Worm (Caenorhabditis elegans): ENCODE measurements around the gene skat-1.

ce11 chrIII:8981847-8982479 lies 14.6 kb downstream of the skat-1 start, which contains the start of gene pde-2:
- TF ChIP-seq ama-1 (optimal IDR thresholded peaks at IDR 0.05) (no peak), hmg-4 (GFP tag; optimal IDR thresholded peaks at IDR 0.05) (no peak), pes-1 (GFP tag; IDR thresholded peaks at IDR 0.05) (no peak), tbx-11 (GFP tag; IDR thresholded peaks at IDR 0.05) (no peak), sea-1 (GFP tag; conservative IDR thresholded peaks at IDR 0.05) (no peak), tra-4 (tag; optimal IDR thresholded peaks at IDR 0.05) (no peak)

All from whole organism, early embryonic.